Worm (Caenorhabditis elegans) whole organism, L1 larva: Measurements from ENCODE around the gene ZK180.7.

Experiments
- C34B4.2 ChIP-seq: sonication (generic microtip); optimal IDR thresholded peaks from 2 replicates; lab custom pipeline; 2017; ENCODE audit warnings: mild to moderate bottlenecking, missing genetic modification characterization, missing compliant biosample characterization
- F16B12.6 ChIP-seq: fragments of 150-350 bp; optimal IDR thresholded peaks from 2 replicates; lab custom pipeline; 2014; ENCODE audit warnings: missing biosample characterization, missing genetic modification characterization
- Y116A8C.19 ChIP-seq: sonication (generic microtip); optimal IDR thresholded peaks from 2 replicates; lab custom pipeline; 2016; ENCODE audit warnings: missing compliant biosample characterization, missing genetic modification characterization, borderline replicate concordance
- aly-2 ChIP-seq: fragments of 150-350 bp; optimal IDR thresholded peaks from 2 replicates; lab custom pipeline; 2014; ENCODE audit warnings: missing biosample characterization, missing genetic modification characterization
- blmp-1 ChIP-seq: fragments of 150-350 bp; optimal IDR thresholded peaks from 2 replicates; lab custom pipeline; 2014; ENCODE audit warnings: missing biosample characterization, missing genetic modification characterization
- ceh-63 ChIP-seq: fragments of 200-800 bp; sonication (Bioruptor generic); optimal IDR thresholded peaks from 2 replicates; lab custom pipeline; 2018; ENCODE audit warnings: mild to moderate bottlenecking, missing genetic modification characterization, missing compliant biosample characterization
- ceh-88 ChIP-seq: fragments of 200-800 bp; sonication (Bioruptor generic); IDR thresholded peaks from 2 replicates; pipeline ENCODE4 v1.3.6; 2022; ENCODE audit warnings: missing genetic modification characterization, missing compliant biosample characterization
- ces-1 ChIP-seq: fragments of 150-350 bp; optimal IDR thresholded peaks from 2 replicates; lab custom pipeline; 2014; ENCODE audit warnings: missing biosample characterization, missing genetic modification reagents, missing genetic modification characterization
- dpl-1 ChIP-seq, 3 experiments: fragments of 150-350 bp in 2 of 3; sonication (generic microtip) in 1 of 3; optimal IDR thresholded peaks; 2 replicates each; lab custom pipeline; 2014 to 2017; ENCODE audit warnings: missing biosample characterization in 3 of 3, missing genetic modification characterization in 3 of 3, missing genetic modification reagents in 3 of 3
- dsc-1 ChIP-seq: sonication (generic microtip); optimal IDR thresholded peaks from 2 replicates; lab custom pipeline; 2016; ENCODE audit warnings: mild to moderate bottlenecking, missing genetic modification characterization, missing compliant biosample characterization
- efl-3 ChIP-seq: fragments of 200-800 bp; sonication (Bioruptor generic); optimal IDR thresholded peaks from 2 replicates; lab custom pipeline; 2018; ENCODE audit warnings: mild to moderate bottlenecking, missing genetic modification characterization, missing compliant biosample characterization
- egl-13 ChIP-seq: sonication (generic microtip); optimal IDR thresholded peaks from 2 replicates; lab custom pipeline; 2016; ENCODE audit warnings: missing genotype, missing genetic modification reagents, missing genetic modification characterization, missing compliant biosample characterization
- elt-3 ChIP-seq, 6 experiments: fragments of 150-350 bp in 1 of 6; sonication (generic microtip); optimal IDR thresholded peaks; 2 replicates each; lab custom pipeline; 2017 to 2018; ENCODE audit warnings: missing biosample characterization in 6 of 6, missing genetic modification characterization in 6 of 6, inconsistent platforms in 1 of 6
- ets-5 ChIP-seq: fragments of 200-800 bp; sonication (Bioruptor generic); IDR thresholded peaks from 2 replicates; pipeline ENCODE4 v1.3.6; 2022; ENCODE audit warnings: missing genetic modification characterization, missing compliant biosample characterization
- fkh-10 ChIP-seq: sonication (generic microtip); optimal IDR thresholded peaks from 2 replicates; lab custom pipeline; 2017; ENCODE audit warnings: missing biosample characterization, missing genetic modification reagents, missing genetic modification characterization
- fkh-8 ChIP-seq: sonication (generic microtip); optimal IDR thresholded peaks from 2 replicates; lab custom pipeline; 2016; ENCODE audit warnings: mild to moderate bottlenecking, missing genetic modification characterization, missing compliant biosample characterization
- hpl-2 ChIP-seq: fragments of 150-350 bp; optimal IDR thresholded peaks from 2 replicates; lab custom pipeline; 2014; ENCODE audit warnings: missing biosample characterization, missing genetic modification reagents, missing genetic modification characterization
- lin-14 ChIP-seq: fragments of 200-800 bp; sonication (Bioruptor generic); optimal IDR thresholded peaks from 2 replicates; lab custom pipeline; 2018; ENCODE audit warnings: mild to moderate bottlenecking, missing genetic modification characterization, moderate library complexity, missing compliant biosample characterization
- lin-15B ChIP-seq: fragments of 150-350 bp; sonication (generic microtip); optimal IDR thresholded peaks from 3 replicates; lab custom pipeline; 2014; ENCODE audit warnings: missing biosample characterization, missing genetic modification characterization
- lin-35 ChIP-seq, 2 experiments: fragments of 150-350 bp; optimal IDR thresholded peaks; 2 replicates each; lab custom pipeline; 2014; ENCODE audit warnings: missing biosample characterization in 2 of 2, missing genetic modification characterization in 2 of 2, missing genetic modification reagents in 2 of 2
- lin-39 ChIP-seq: fragments of 150-350 bp; optimal IDR thresholded peaks from 2 replicates; lab custom pipeline; 2014; ENCODE audit warnings: missing biosample characterization, missing genetic modification reagents, missing genetic modification characterization
- lir-3 ChIP-seq: sonication (generic microtip); optimal IDR thresholded peaks from 2 replicates; lab custom pipeline; 2016; ENCODE audit warnings: mild to moderate bottlenecking, missing genetic modification characterization, moderate library complexity, missing compliant biosample characterization; ENCODE audit not compliant: poor library complexity
- lsy-2 ChIP-seq, 2 experiments: fragments of 150-350 bp; optimal IDR thresholded peaks; 2 replicates each; lab custom pipeline; 2014; ENCODE audit warnings: missing biosample characterization in 2 of 2, missing genetic modification characterization in 2 of 2
- mab-9 ChIP-seq: fragments of 200-800 bp; sonication (Bioruptor generic); IDR thresholded peaks from 2 replicates; pipeline ENCODE4 v1.3.6; 2022; ENCODE audit warnings: missing genetic modification reagents, missing genetic modification characterization, missing compliant biosample characterization
- mep-1 ChIP-seq: fragments of 150-350 bp; optimal IDR thresholded peaks from 2 replicates; lab custom pipeline; 2014; ENCODE audit warnings: missing biosample characterization, missing genetic modification characterization
- nhr-12 ChIP-seq: sonication (generic microtip); optimal IDR thresholded peaks from 2 replicates; lab custom pipeline; 2017; ENCODE audit warnings: missing biosample characterization, missing genetic modification characterization
- nhr-19 ChIP-seq: fragments of 200-800 bp; sonication (Bioruptor generic); conservative IDR thresholded peaks from 2 replicates; pipeline ENCODE4 v1.3.6; 2022; ENCODE audit warnings: missing genetic modification characterization, missing compliant biosample characterization
- nhr-237 ChIP-seq: fragments of 150-350 bp; optimal IDR thresholded peaks from 2 replicates; lab custom pipeline; 2014; ENCODE audit warnings: missing biosample characterization, missing genetic modification characterization
- nhr-28 ChIP-seq: fragments of 150-350 bp; optimal IDR thresholded peaks from 2 replicates; lab custom pipeline; 2014; ENCODE audit warnings: missing biosample characterization, missing genetic modification characterization
- nhr-47 ChIP-seq: sonication (generic microtip); optimal IDR thresholded peaks from 2 replicates; lab custom pipeline; 2016; ENCODE audit warnings: mild to moderate bottlenecking, missing genetic modification characterization, moderate library complexity, missing compliant biosample characterization
- nhr-76 ChIP-seq: sonication (generic microtip); optimal IDR thresholded peaks from 2 replicates; lab custom pipeline; 2017; ENCODE audit warnings: missing biosample characterization, missing genetic modification characterization
- nhr-77 ChIP-seq: fragments of 150-350 bp; optimal IDR thresholded peaks from 2 replicates; lab custom pipeline; 2014; ENCODE audit warnings: missing biosample characterization, missing genetic modification characterization
- nhr-84 ChIP-seq: sonication (generic microtip); optimal IDR thresholded peaks from 2 replicates; lab custom pipeline; 2017; ENCODE audit warnings: missing biosample characterization, missing genetic modification characterization
- nhr-85 ChIP-seq: sonication (generic microtip); peaks from one replicate; lab custom pipeline; 2016; ENCODE audit warnings: missing genetic modification characterization, inconsistent platforms, missing compliant biosample characterization
- nhr-90 ChIP-seq: sonication (generic microtip); optimal IDR thresholded peaks from 2 replicates; lab custom pipeline; 2016; ENCODE audit warnings: mild to moderate bottlenecking, missing genetic modification characterization, missing compliant biosample characterization; ENCODE audit not compliant: poor library complexity
- pag-3 ChIP-seq: sonication (generic microtip); optimal IDR thresholded peaks from 2 replicates; lab custom pipeline; 2017; ENCODE audit warnings: missing genetic modification characterization, mild to moderate bottlenecking, missing compliant biosample characterization, antibody characterized with exemption, borderline replicate concordance; ENCODE audit not compliant: insufficient read depth
- pax-3 ChIP-seq: fragments of 200-800 bp; sonication (Bioruptor generic); optimal IDR thresholded peaks from 2 replicates; lab custom pipeline; 2018; ENCODE audit warnings: mild to moderate bottlenecking, missing genetic modification characterization, moderate library complexity, missing compliant biosample characterization
- pqm-1 ChIP-seq: sonication (generic microtip); optimal IDR thresholded peaks from 3 replicates; lab custom pipeline; 2017; ENCODE audit warnings: missing biosample characterization, missing genetic modification characterization
- skn-1 ChIP-seq: fragments of 150-350 bp; optimal IDR thresholded peaks from 2 replicates; lab custom pipeline; 2014; ENCODE audit warnings: missing biosample characterization, missing genetic modification characterization
- snpc-4 ChIP-seq: fragments of 150-350 bp; optimal IDR thresholded peaks from 2 replicates; lab custom pipeline; 2014; ENCODE audit warnings: missing biosample characterization, missing genetic modification characterization
- snu-23 ChIP-seq: sonication (generic microtip); optimal IDR thresholded peaks from 2 replicates; lab custom pipeline; 2016; ENCODE audit warnings: missing genetic modification characterization, missing compliant biosample characterization
- sox-4 ChIP-seq: sonication (generic microtip); optimal IDR thresholded peaks from 2 replicates; lab custom pipeline; 2016; ENCODE audit warnings: missing genetic modification characterization, missing compliant biosample characterization
- sptf-1 ChIP-seq: fragments of 150-350 bp; optimal IDR thresholded peaks from 2 replicates; lab custom pipeline; 2014; ENCODE audit warnings: missing biosample characterization, missing genetic modification characterization
- sup-37 ChIP-seq: fragments of 200-800 bp; sonication (Bioruptor generic); optimal IDR thresholded peaks from 2 replicates; lab custom pipeline; 2018; ENCODE audit warnings: mild to moderate bottlenecking, missing genetic modification characterization, missing compliant biosample characterization
- swsn-7 ChIP-seq: sonication (generic microtip); optimal IDR thresholded peaks from 2 replicates; lab custom pipeline; 2016; ENCODE audit warnings: missing genetic modification characterization, missing compliant biosample characterization
- tbx-2 ChIP-seq: sonication (generic microtip); optimal IDR thresholded peaks from 2 replicates; lab custom pipeline; 2016; ENCODE audit warnings: missing genetic modification characterization, missing compliant biosample characterization
- unc-62 ChIP-seq: fragments of 150-350 bp; optimal IDR thresholded peaks from 2 replicates; lab custom pipeline; 2014; ENCODE audit warnings: missing biosample characterization, missing genetic modification reagents, missing genetic modification characterization
- unc-98 ChIP-seq: fragments of 200-800 bp; sonication (Bioruptor generic); IDR thresholded peaks from 2 replicates; pipeline ENCODE4 v1.3.6; 2022; ENCODE audit warnings: missing genetic modification characterization, missing compliant biosample characterization
- vab-15 ChIP-seq: sonication (generic microtip); optimal IDR thresholded peaks from 2 replicates; lab custom pipeline; 2017; ENCODE audit warnings: missing genotype, mild to moderate bottlenecking, missing genetic modification characterization, missing compliant biosample characterization
- xbp-1 ChIP-seq: sonication (generic microtip); optimal IDR thresholded peaks from 2 replicates; lab custom pipeline; 2016; ENCODE audit warnings: missing genetic modification characterization, missing compliant biosample characterization
- zip-4 ChIP-seq: fragments of 200-800 bp; sonication (Bioruptor generic); optimal IDR thresholded peaks from 2 replicates; lab custom pipeline; 2018; ENCODE audit warnings: mild to moderate bottlenecking, missing genetic modification characterization, moderate library complexity, missing compliant biosample characterization
- ztf-11 ChIP-seq, 2 experiments: sonication (generic microtip); optimal IDR thresholded peaks; 2 replicates each; lab custom pipeline; 2016 to 2017; ENCODE audit warnings: missing genetic modification characterization in 2 of 2, missing biosample characterization in 1 of 2, missing compliant biosample characterization in 1 of 2

The ZK180.7 gene

ce11 chrIV:4445711-4446290 lies 44.5 kb upstream of the ZK180.7 start, which contains the start of the genes wapl-1 and htz-1 (continued):
- peak; percentile 97 for TF ChIP-seq mep-1 (tag; lab: Kevin White, UChicago)
- TF ChIP-seq Y116A8C.19 (tag; lab: Kevin White, UChicago), result no peak
- TF ChIP-seq lin-35 (GFP tag; optimal IDR thresholded peaks at IDR 0.05; lab: Kevin White, UChicago), result peak; percentile 96 to 98
- TF ChIP-seq fkh-8 (tag; lab: Kevin White, UChicago), result peak; percentile 97
- peak; percentile 81 for TF ChIP-seq sup-37
- peak; percentile 34 for TF ChIP-seq aly-2 (tag; lab: Kevin White, UChicago)
- peak; percentile 92 for TF ChIP-seq fkh-10 (GFP tag; lab: Kevin White, UChicago)
- TF ChIP-seq snu-23 (GFP tag; lab: Kevin White, UChicago), result peak; percentile 98
- peak; percentile 43 to 92 (median 80) for TF ChIP-seq elt-3 (tag; optimal IDR thresholded peaks at IDR 0.05; lab: Kevin White, UChicago)
- TF ChIP-seq ztf-11 (tag; optimal IDR thresholded peaks at IDR 0.05; lab: Kevin White, UChicago), result peak in 1 of 2 experiments; percentile 93
- peak; percentile 99 to 100 for TF ChIP-seq lsy-2 (tag; optimal IDR thresholded peaks at IDR 0.05; lab: Kevin White, UChicago)
- TF ChIP-seq nhr-12 (tag; lab: Kevin White, UChicago), result no peak
- peak; percentile 44 for TF ChIP-seq efl-3
- TF ChIP-seq nhr-76 (tag; lab: Kevin White, UChicago), result no peak
- peak; percentile 97 for TF ChIP-seq nhr-19
- peak; percentile 97 for TF ChIP-seq tbx-2 (tag; lab: Kevin White, UChicago)
- TF ChIP-seq sptf-1, result no peak
- peak; percentile 98 for TF ChIP-seq nhr-47
- peak; percentile 95 for TF ChIP-seq nhr-90 (tag; lab: Kevin White, UChicago)
- TF ChIP-seq nhr-84 (tag; lab: Kevin White, UChicago), result no peak
- peak; percentile 99 for TF ChIP-seq nhr-85 (tag; lab: Kevin White, UChicago)
- TF ChIP-seq unc-62 (GFP tag; lab: Kevin White, UChicago), result no peak
- peak; percentile 84 for TF ChIP-seq zip-4 (GFP tag; lab: Kevin White, UChicago)
- TF ChIP-seq sox-4, result peak; percentile 89
- peak; percentile 86 for TF ChIP-seq ceh-88 (GFP tag; lab: Robert Waterston, UW)
- TF ChIP-seq lin-14 (GFP tag; lab: Kevin White, UChicago), result peak; percentile 97
- peak; percentile 84 for TF ChIP-seq lir-3 (tag; lab: Kevin White, UChicago)
- TF ChIP-seq pag-3 (tag; lab: Kevin White, UChicago), result no peak
- peak; percentile 84 for TF ChIP-seq snpc-4 (tag; lab: Kevin White, UChicago)
- no peak for TF ChIP-seq C34B4.2
- peak; percentile 98 for TF ChIP-seq xbp-1 (tag; lab: Kevin White, UChicago)
- TF ChIP-seq F16B12.6, result peak; percentile 71
- TF ChIP-seq ets-5 (GFP tag; lab: Robert Waterston, UW), result no peak
- peak; percentile 92 for TF ChIP-seq nhr-237 (tag; lab: Kevin White, UChicago)
- TF ChIP-seq unc-98 (GFP tag; lab: Robert Waterston, UW), result no peak
- peak; percentile 97 for TF ChIP-seq skn-1 (tag; lab: Kevin White, UChicago)
- TF ChIP-seq ces-1 (GFP tag; lab: Kevin White, UChicago), result no peak
- TF ChIP-seq vab-15, result peak; percentile 88
- peak; percentile 95 to 96 (median 96) for TF ChIP-seq dpl-1 (GFP tag; optimal IDR thresholded peaks at IDR 0.05; lab: Kevin White, UChicago)
- no peak for TF ChIP-seq nhr-28
- TF ChIP-seq dsc-1 (tag; lab: Kevin White, UChicago), result peak; percentile 95
- peak; percentile 87 for TF ChIP-seq hpl-2 (GFP tag; lab: Kevin White, UChicago)
- peak; percentile 86 for TF ChIP-seq blmp-1
- TF ChIP-seq pax-3, result peak; percentile 95
- no peak for TF ChIP-seq ceh-63
- TF ChIP-seq egl-13 (tag; lab: Kevin White, UChicago), result peak; percentile 90
- TF ChIP-seq swsn-7 (tag; lab: Kevin White, UChicago), result peak; percentile 97
- peak; percentile 85 for TF ChIP-seq mab-9 (GFP tag; lab: Robert Waterston, UW)
- TF ChIP-seq lin-39 (tag; lab: Kevin White, UChicago), result peak; percentile 84
- TF ChIP-seq lin-15B, result peak; percentile 96
- TF ChIP-seq nhr-77, result peak; percentile 92
- no peak for TF ChIP-seq pqm-1 (tag; lab: Kevin White, UChicago)
